Fruit fly (Drosophila melanogaster) whole organism, embryonic: ENCODE data around the gene Targ1.
A peak's percentile ranks its signal among the peaks of the same experiment; 100 is the strongest.

Experiments
- Antp ChIP-seq: fragments of 200-800 bp; sonication (Bioruptor generic); optimal IDR thresholded peaks from 3 replicates; lab custom pipeline; 2016; ENCODE audit warnings: missing biosample characterization, missing genetic modification characterization
- Atf6 ChIP-seq: fragments of 200-800 bp; sonication (Bioruptor generic); IDR thresholded peaks from 2 replicates; pipeline ENCODE4 v1.3.6; 2022; ENCODE audit warnings: missing biosample characterization, missing genetic modification characterization
- CG10979 ChIP-seq: fragments of 200-800 bp; sonication (Bioruptor generic); optimal IDR thresholded peaks from 2 replicates; lab custom pipeline; 2018; ENCODE audit warnings: missing biosample characterization, mild to moderate bottlenecking, missing genetic modification characterization, moderate library complexity
- CG11456 ChIP-seq: fragments of 200-800 bp; sonication (Bioruptor generic); IDR thresholded peaks from 3 replicates; pipeline ENCODE4 v1.3.6; 2022; ENCODE audit warnings: missing biosample characterization, missing genetic modification characterization
- CG11695 ChIP-seq: fragments of 200-800 bp; sonication (Bioruptor generic); IDR thresholded peaks from 3 replicates; pipeline ENCODE4 v1.3.6; 2022; ENCODE audit warnings: missing biosample characterization, missing genetic modification characterization
- CG12769 ChIP-seq: fragments of 200-800 bp; sonication (Bioruptor generic); optimal IDR thresholded peaks from 2 replicates; lab custom pipeline; 2019; ENCODE audit warnings: missing biosample characterization, mild to moderate bottlenecking, missing genetic modification characterization, moderate library complexity
- CG13296 ChIP-seq: fragments of 200-800 bp; sonication (Bioruptor generic); optimal IDR thresholded peaks from 3 replicates; lab custom pipeline; 2018; ENCODE audit warnings: missing biosample characterization, mild to moderate bottlenecking, missing genetic modification characterization
- CG14441 ChIP-seq: fragments of 200-800 bp; sonication (Bioruptor generic); IDR thresholded peaks from 2 replicates; pipeline ENCODE4 v1.3.6; 2022; ENCODE audit warnings: missing biosample characterization, missing genetic modification characterization
- CG15269 ChIP-seq: fragments of 200-800 bp; sonication (Bioruptor generic); optimal IDR thresholded peaks from 2 replicates; lab custom pipeline; 2018; ENCODE audit warnings: missing biosample characterization, mild to moderate bottlenecking, missing genetic modification characterization, moderate library complexity
- CG1603 ChIP-seq: fragments of 200-800 bp; sonication (Bioruptor generic); optimal IDR thresholded peaks from 2 replicates; lab custom pipeline; 2019; ENCODE audit warnings: missing biosample characterization, mild to moderate bottlenecking, missing genetic modification characterization, moderate library complexity
- CG17328 ChIP-seq: fragments of 200-800 bp; sonication (Bioruptor generic); IDR thresholded peaks from 2 replicates; pipeline ENCODE4 v1.3.6; 2022; ENCODE audit warnings: missing biosample characterization, missing genetic modification characterization
- CG18262 ChIP-seq: fragments of 200-800 bp; optimal IDR thresholded peaks from 3 replicates; lab custom pipeline; 2019; ENCODE audit warnings: missing biosample characterization, mild to moderate bottlenecking, missing genetic modification characterization, moderate library complexity
- CG18599 ChIP-seq: fragments of 200-800 bp; sonication (Bioruptor generic); optimal IDR thresholded peaks from 3 replicates; lab custom pipeline; 2017; ENCODE audit warnings: missing biosample characterization, missing genetic modification characterization, mild to moderate bottlenecking, moderate library complexity, missing genetic modification reagents
- CG2120 ChIP-seq: fragments of 200-800 bp; sonication (Bioruptor generic); optimal IDR thresholded peaks from 3 replicates; lab custom pipeline; 2016; ENCODE audit warnings: missing biosample characterization, missing genetic modification characterization
- CG2889 ChIP-seq: fragments of 200-800 bp; sonication (Bioruptor generic); IDR thresholded peaks from 3 replicates; pipeline ENCODE4 v1.3.6; 2022; ENCODE audit warnings: missing biosample characterization, missing genetic modification characterization
- CG3847 ChIP-seq: fragments of 200-800 bp; sonication (Bioruptor generic); IDR thresholded peaks from 2 replicates; pipeline ENCODE4 v1.3.6; 2022; ENCODE audit warnings: missing biosample characterization, missing genetic modification characterization
- CG6689 ChIP-seq: fragments of 200-800 bp; sonication (Bioruptor generic); IDR thresholded peaks from 2 replicates; pipeline ENCODE4 v1.3.6; 2022; ENCODE audit warnings: missing biosample characterization, missing genetic modification characterization
- CG7745 ChIP-seq: fragments of 200-800 bp; sonication (Bioruptor generic); optimal IDR thresholded peaks from 2 replicates; lab custom pipeline; 2018; ENCODE audit warnings: missing biosample characterization, mild to moderate bottlenecking, missing genetic modification characterization, moderate library complexity
- CG8290 ChIP-seq, 3 experiments: fragments of 200-800 bp; sonication (Bioruptor generic); optimal IDR thresholded peaks; 2 replicates each; lab custom pipeline; 2016 to 2019; ENCODE audit warnings: missing biosample characterization in 3 of 3, missing genetic modification characterization in 3 of 3, mild to moderate bottlenecking in 2 of 3, moderate library complexity in 1 of 3
- CG9215 ChIP-seq: fragments of 200-800 bp; sonication (Bioruptor generic); IDR thresholded peaks from 2 replicates; pipeline ENCODE4 v1.3.6; 2022; ENCODE audit warnings: missing biosample characterization, missing genetic modification characterization
- CG9932 ChIP-seq: fragments of 200-800 bp; sonication (Bioruptor generic); IDR thresholded peaks from 2 replicates; pipeline ENCODE4 v1.3.6; 2022; ENCODE audit warnings: missing biosample characterization, missing genetic modification characterization
- Dll ChIP-seq: fragments of 200-800 bp; sonication (Bioruptor generic); IDR thresholded peaks from 4 replicates; pipeline ENCODE4 v1.3.6; 2022; ENCODE audit warnings: missing biosample characterization, missing genetic modification characterization; ENCODE audit not compliant: partially characterized antibody
- Drgx ChIP-seq: fragments of 200-800 bp; sonication (Bioruptor generic); IDR thresholded peaks from 2 replicates; pipeline ENCODE4 v1.3.6; 2022; ENCODE audit warnings: missing biosample characterization, missing genetic modification characterization
- Gug ChIP-seq: fragments of 200-800 bp; sonication (Bioruptor generic); IDR thresholded peaks from 4 replicates; pipeline ENCODE4 v1.3.6; 2022; ENCODE audit warnings: missing biosample characterization, missing genetic modification characterization
- HHEX ChIP-seq: fragments of 200-800 bp; sonication (Bioruptor generic); optimal IDR thresholded peaks from 3 replicates; lab custom pipeline; 2017; ENCODE audit warnings: missing biosample characterization, mild to moderate bottlenecking, missing genetic modification characterization, missing genetic modification reagents
- Hr3 ChIP-seq: fragments of 200-800 bp; sonication (Bioruptor generic); optimal IDR thresholded peaks from 3 replicates; lab custom pipeline; 2016; ENCODE audit warnings: missing biosample characterization, missing genetic modification characterization
- Mrtf ChIP-seq: fragments of 200-800 bp; sonication (Bioruptor generic); IDR thresholded peaks from 3 replicates; pipeline ENCODE4 v1.3.6; 2022; ENCODE audit warnings: missing biosample characterization, missing genetic modification characterization
- NfI ChIP-seq: fragments of 200-800 bp; sonication (Bioruptor generic); optimal IDR thresholded peaks from 3 replicates; lab custom pipeline; 2018; ENCODE audit warnings: missing biosample characterization, mild to moderate bottlenecking, missing genetic modification characterization, moderate library complexity
- Oli ChIP-seq: fragments of 200-800 bp; sonication (Bioruptor generic); optimal IDR thresholded peaks from 2 replicates; lab custom pipeline; 2018; ENCODE audit warnings: missing biosample characterization, mild to moderate bottlenecking, missing genetic modification characterization, moderate library complexity
- Optix ChIP-seq: fragments of 200-800 bp; sonication (Bioruptor generic); IDR thresholded peaks from 3 replicates; pipeline ENCODE4 v1.3.6; 2022; ENCODE audit warnings: missing biosample characterization, missing genetic modification characterization
- Rfx ChIP-seq: fragments of 200-800 bp; sonication (Bioruptor generic); IDR thresholded peaks from 2 replicates; pipeline ENCODE4 v1.3.6; 2022; ENCODE audit warnings: missing biosample characterization, missing genetic modification characterization
- Sox102F ChIP-seq: fragments of 200-800 bp; sonication (Bioruptor generic); optimal IDR thresholded peaks from 2 replicates; lab custom pipeline; 2018; ENCODE audit warnings: missing biosample characterization, mild to moderate bottlenecking, missing genetic modification characterization, moderate library complexity
- bsh ChIP-seq, 2 experiments: fragments of 200-800 bp; sonication (Bioruptor generic); optimal IDR thresholded peaks; 2 replicates each; lab custom pipeline; 2017 to 2018; ENCODE audit warnings: mild to moderate bottlenecking in 2 of 2, missing biosample characterization in 2 of 2, missing genetic modification characterization in 2 of 2, moderate library complexity in 1 of 2
- chinmo ChIP-seq: fragments of 200-800 bp; sonication (Bioruptor generic); IDR thresholded peaks from 4 replicates; pipeline ENCODE4 v1.3.6; 2022; ENCODE audit warnings: missing biosample characterization, missing genetic modification characterization; ENCODE audit not compliant: partially characterized antibody
- fd3F ChIP-seq: fragments of 200-800 bp; sonication (Bioruptor generic); optimal IDR thresholded peaks from 2 replicates; lab custom pipeline; 2018; ENCODE audit warnings: missing biosample characterization, mild to moderate bottlenecking, missing genetic modification characterization, moderate library complexity
- fu2 ChIP-seq: fragments of 200-800 bp; sonication (Bioruptor generic); optimal IDR thresholded peaks from 2 replicates; lab custom pipeline; 2016; ENCODE audit warnings: missing biosample characterization, missing genetic modification characterization
- ind ChIP-seq: fragments of 200-800 bp; sonication (Bioruptor generic); optimal IDR thresholded peaks from 3 replicates; lab custom pipeline; 2016; ENCODE audit warnings: missing biosample characterization, missing genetic modification characterization
- jumu ChIP-seq: fragments of 200-800 bp; sonication (Bioruptor generic); optimal IDR thresholded peaks from 3 replicates; lab custom pipeline; 2016; ENCODE audit warnings: missing biosample characterization, missing genetic modification characterization
- ken ChIP-seq: fragments of 200-800 bp; sonication (Bioruptor generic); IDR thresholded peaks from 3 replicates; pipeline ENCODE4 v1.3.6; 2022; ENCODE audit warnings: missing biosample characterization, missing genetic modification characterization
- lbe ChIP-seq: fragments of 200-800 bp; sonication (Bioruptor generic); optimal IDR thresholded peaks from 2 replicates; lab custom pipeline; 2016; ENCODE audit warnings: missing biosample characterization, mild to moderate bottlenecking, missing genetic modification characterization
- pan ChIP-seq, 4 experiments: fragments of >200 bp in 3 of 4; fragments of 200-800 bp in 1 of 4; sonication (Bioruptor generic) in 1 of 4; optimal IDR thresholded peaks in 3 of 4; IDR thresholded peaks in 1 of 4; 2 replicates each; pipeline versions ENCODE4 v1.3.6 to Lab custom; 2017 to 2022; ENCODE audit warnings: missing biosample characterization in 2 of 4, missing genetic modification characterization in 2 of 4, mixed read lengths in 1 of 4
- peb ChIP-seq: fragments of 200-800 bp; sonication (Bioruptor generic); IDR thresholded peaks from 2 replicates; pipeline ENCODE4 v1.3.6; 2022; ENCODE audit warnings: missing biosample characterization, missing genetic modification characterization
- pnt ChIP-seq: fragments of 200-800 bp; sonication (Bioruptor generic); optimal IDR thresholded peaks from 3 replicates; lab custom pipeline; 2016; ENCODE audit warnings: missing biosample characterization, missing genetic modification characterization
- pros ChIP-seq: fragments of 200-800 bp; sonication (Bioruptor generic); optimal IDR thresholded peaks from 3 replicates; lab custom pipeline; 2019; ENCODE audit warnings: missing biosample characterization, mild to moderate bottlenecking, missing genetic modification characterization, moderate library complexity
- seq ChIP-seq: fragments of 200-800 bp; sonication (Bioruptor generic); IDR thresholded peaks from 2 replicates; pipeline ENCODE4 v1.3.6; 2022; ENCODE audit warnings: missing biosample characterization, missing genetic modification characterization
- so ChIP-seq: fragments of 200-800 bp; sonication (Bioruptor generic); IDR thresholded peaks from 3 replicates; pipeline ENCODE4 v1.3.6; 2022; ENCODE audit warnings: missing biosample characterization, missing genetic modification characterization
- ssp ChIP-seq: fragments of 200-800 bp; sonication (Bioruptor generic); IDR thresholded peaks from 2 replicates; pipeline ENCODE4 v1.3.6; 2022; ENCODE audit warnings: missing biosample characterization, missing genetic modification characterization
- z ChIP-seq: fragments of 200-800 bp; sonication (Bioruptor generic); IDR thresholded peaks from 3 replicates; pipeline ENCODE4 v1.3.6; 2022; ENCODE audit warnings: missing biosample characterization, missing genetic modification characterization

Targ1 gene

dm6 chr3L:21251381-21251780 is 48.7 kb upstream of the Targ1 start (continued):
- TF ChIP-seq seq (GFP tag; lab: Robert Waterston, UW) (peak; percentile 38; the same call in 1 of the 2 replicates), CG2889 (GFP tag; lab: Robert Waterston, UW) (0 out of 3 replicates have a peak, but pooled peaks have one; percentile 22), Sox102F (peak; percentile 36), Gug (GFP tag; lab: Robert Waterston, UW) (peak; percentile 44; the same call in 1 of the 4 replicates), HHEX (peak; percentile 18), CG1603 (tag; lab: Kevin White, UChicago) (peak; percentile 25), CG6689 (GFP tag; lab: Robert Waterston, UW) (peak; percentile 48), Drgx (GFP tag; lab: Robert Waterston, UW) (peak; percentile 41), CG9932 (GFP tag; lab: Robert Waterston, UW) (peak; percentile 46), CG12769 (tag; lab: Kevin White, UChicago) (peak; percentile 12), ssp (0 out of 2 replicates have a peak, but pooled peaks have one; percentile 17), ind (GFP tag; lab: Kevin White, UChicago) (peak; percentile 14), Atf6 (GFP tag; lab: Robert Waterston, UW) (0 out of 2 replicates have a peak, but pooled peaks have one; percentile 30), CG2120 (GFP tag; lab: Kevin White, UChicago) (peak; percentile 36), fd3F (GFP tag; lab: Kevin White, UChicago) (no peak), CG3847 (GFP tag; lab: Robert Waterston, UW) (0 out of 2 replicates have a peak, but pooled peaks have one; percentile 33), Mrtf (GFP tag; lab: Robert Waterston, UW) (0 out of 3 replicates have a peak, but pooled peaks have one; percentile 49), CG15269 (tag; lab: Kevin White, UChicago) (peak; percentile 52), CG17328 (GFP tag; lab: Robert Waterston, UW) (peak; percentile 17; the same call in 1 of the 2 replicates), chinmo (GFP tag; lab: Robert Waterston, UW) (0 out of 4 replicates have a peak, but pooled peaks have one; percentile 60), NfI (GFP tag; lab: Kevin White, UChicago) (peak; percentile 1), peb (peak; percentile 18; the same call in 1 of the 2 replicates), CG18262 (peak; percentile 12), CG9215 (0 out of 2 replicates have a peak, but pooled peaks have one; percentile 17), z (GFP tag; lab: Robert Waterston, UW) (peak; percentile 81; the same call in 2 of the 3 replicates), Dll (GFP tag; lab: Robert Waterston, UW) (0 out of 4 replicates have a peak, but pooled peaks have one; percentile 12), Oli (peak; percentile 15), pnt (no peak), Optix (peak; percentile 54; the same call in 1 of the 3 replicates), CG8290 (GFP tag; optimal IDR thresholded peaks at IDR 0.05; lab: Kevin White, UChicago) (no peak), CG8290 (tag; optimal IDR thresholded peaks at IDR 0.05; lab: Kevin White, UChicago) (peak in 1 of 2 experiments; percentile 16), Hr3 (peak; percentile 17), Antp (peak; percentile 14), so (GFP tag; lab: Robert Waterston, UW) (peak; percentile 44; the same call in 1 of the 3 replicates), CG11695 (GFP tag; lab: Robert Waterston, UW) (0 out of 3 replicates have a peak, but pooled peaks have one; percentile 45), CG14441 (peak; percentile 64), CG13296 (no peak), CG11456 (GFP tag; lab: Robert Waterston, UW) (0 out of 3 replicates have a peak, but pooled peaks have one; percentile 7), pros (peak; percentile 17), CG7745 (tag; lab: Kevin White, UChicago) (no peak), Rfx (peak; percentile 31; the same call in 1 of the 2 replicates), jumu (GFP tag; lab: Kevin White, UChicago) (peak; percentile 40), fu2 (GFP tag; lab: Kevin White, UChicago) (no peak), CG18599 (GFP tag; lab: Kevin White, UChicago) (peak; percentile 20), lbe (no peak), pan (optimal IDR thresholded peaks at IDR 0.05; lab: Kevin White, UChicago) (no peak), pan (GFP tag; optimal IDR thresholded peaks at IDR 0.05 in 1 of 2, IDR thresholded peaks at IDR 0.05 in 1 of 2) (peak in 1 of 2 experiments; percentile 25), bsh (GFP tag; optimal IDR thresholded peaks at IDR 0.05; lab: Kevin White, UChicago) (peak; percentile 18 to 42), CG10979 (peak; percentile 14), ken (0 out of 3 replicates have a peak, but pooled peaks have one; percentile 34)
